Worm (Caenorhabditis elegans): ENCODE data around the gene T23E1.1.

DNA sequence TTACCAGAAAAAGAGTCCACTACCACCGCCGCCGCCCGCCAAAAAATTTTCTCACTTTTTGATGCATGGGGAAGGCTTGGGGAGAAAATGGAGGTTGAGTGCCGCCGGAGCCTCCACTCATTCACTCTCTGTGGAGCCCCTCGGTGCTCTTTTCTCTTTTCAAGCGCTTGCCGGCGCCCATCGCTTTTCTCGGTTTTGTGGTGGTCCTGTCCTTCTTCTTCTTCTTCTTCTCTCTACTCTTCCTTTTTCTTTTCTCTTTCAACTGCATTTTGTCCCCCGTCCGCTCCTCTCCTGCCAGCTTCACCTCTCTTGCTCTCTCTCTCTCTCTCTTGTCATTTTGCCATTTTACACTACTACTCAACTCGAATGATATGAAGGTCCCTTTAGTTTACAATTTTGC lies 12.4 kb downstream of the T23E1.1 start:
- TF ChIP-seq klf-2 (GFP tag; conservative IDR thresholded peaks at IDR 0.05) (no peak), med-1 (GFP tag; optimal IDR thresholded peaks at IDR 0.05; ENCODE audit: insufficient read depth) (no peak), tab-1 (GFP tag; IDR thresholded peaks at IDR 0.05) (no peak), cog-1 (tag; optimal IDR thresholded peaks at IDR 0.05) (no peak), T22C8.4 (GFP tag; IDR thresholded peaks at IDR 0.05) (no peak), ref-1 (GFP tag; conservative IDR thresholded peaks at IDR 0.05) (no peak), flt-1 (GFP tag; IDR thresholded peaks at IDR 0.05) (no peak), ztf-23 (GFP tag; IDR thresholded peaks at IDR 0.05) (no peak), ztf-29 (GFP tag; IDR thresholded peaks at IDR 0.05) (no peak)
